Worm (Caenorhabditis elegans) whole organism, mixed stage, embryonic: Measurements from ENCODE around the gene R102.8.

Experiments
- blmp-1 ChIP-seq: fragments of 150-350 bp; optimal IDR thresholded peaks from 2 replicates; lab custom pipeline; 2014; ENCODE audit warnings: missing biosample characterization, missing genetic modification characterization
- ces-1 ChIP-seq: fragments of 150-350 bp; optimal IDR thresholded peaks from 2 replicates; lab custom pipeline; 2014; ENCODE audit warnings: missing biosample characterization, missing genetic modification reagents, missing genetic modification characterization
- drap-1 ChIP-seq: fragments of 200-800 bp; sonication (Bioruptor generic); optimal IDR thresholded peaks from 3 replicates; lab custom pipeline; 2018; ENCODE audit warnings: mild to moderate bottlenecking, missing genetic modification characterization, missing compliant biosample characterization
- elt-3 ChIP-seq: fragments of 150-350 bp; optimal IDR thresholded peaks from 2 replicates; lab custom pipeline; 2014; ENCODE audit warnings: missing biosample characterization, missing genetic modification characterization
- ham-2 ChIP-seq: fragments of 200-800 bp; sonication (Bioruptor generic); optimal IDR thresholded peaks from 2 replicates; lab custom pipeline; 2018; ENCODE audit warnings: mild to moderate bottlenecking, missing genetic modification characterization, missing compliant biosample characterization
- lin-13 ChIP-seq: fragments of 150-350 bp; optimal IDR thresholded peaks from 2 replicates; lab custom pipeline; 2014; ENCODE audit warnings: missing biosample characterization, missing genetic modification characterization
- mab-5 ChIP-seq: fragments of 150-350 bp; optimal IDR thresholded peaks from 2 replicates; lab custom pipeline; 2014; ENCODE audit warnings: missing biosample characterization, missing genetic modification characterization
- mep-1 ChIP-seq: fragments of 150-350 bp; optimal IDR thresholded peaks from 2 replicates; lab custom pipeline; 2017; ENCODE audit warnings: missing biosample characterization, missing genetic modification reagents, missing genetic modification characterization, inconsistent platforms
- nhr-12 ChIP-seq: fragments of 150-350 bp; optimal IDR thresholded peaks from 2 replicates; lab custom pipeline; 2014; ENCODE audit warnings: missing biosample characterization, missing genetic modification characterization
- nhr-2 ChIP-seq: fragments of 150-350 bp; optimal IDR thresholded peaks from 2 replicates; lab custom pipeline; 2014; ENCODE audit warnings: missing biosample characterization, missing genetic modification characterization
- snpc-4 ChIP-seq: fragments of 150-350 bp; optimal IDR thresholded peaks from 2 replicates; lab custom pipeline; 2014; ENCODE audit warnings: missing biosample characterization, missing genetic modification characterization
- unc-39 ChIP-seq: fragments of 150-350 bp; optimal IDR thresholded peaks from 2 replicates; lab custom pipeline; 2014; ENCODE audit warnings: missing biosample characterization, missing genetic modification characterization
- unc-62 ChIP-seq: fragments of 150-350 bp; optimal IDR thresholded peaks from 2 replicates; lab custom pipeline; 2014; ENCODE audit warnings: missing biosample characterization, missing genetic modification reagents, missing genetic modification characterization

ce11 chrIV:10656770-10657323, 33.2 kb downstream of the R102.8 start, which contains the start of gene K08C7.1:
- TF ChIP-seq drap-1, result no peak
- no peak for TF ChIP-seq ces-1 (GFP tag; lab: Kevin White, UChicago)
- no peak for TF ChIP-seq nhr-12 (tag; lab: Kevin White, UChicago)
- no peak for TF ChIP-seq ham-2 (GFP tag; lab: Kevin White, UChicago)
- TF ChIP-seq elt-3 (tag; lab: Kevin White, UChicago), result no peak
- TF ChIP-seq lin-13 (tag; lab: Kevin White, UChicago), result no peak
- no peak for TF ChIP-seq mep-1 (tag; lab: Kevin White, UChicago)
- no peak for TF ChIP-seq snpc-4
- TF ChIP-seq unc-62, result no peak
- TF ChIP-seq nhr-2 (tag; lab: Kevin White, UChicago), result no peak
- no peak for TF ChIP-seq unc-39 (tag; lab: Kevin White, UChicago)
- TF ChIP-seq mab-5 (tag; lab: Kevin White, UChicago), result no peak
- no peak for TF ChIP-seq blmp-1
